Worm (Caenorhabditis elegans): ENCODE measurements around the gene AH9.1.

Gene AH9.1

ce11 chrX:2226875-2227355 lies 19.9 kb downstream of the AH9.1 start:
- TF ChIP-seq ama-1 (optimal IDR thresholded peaks at IDR 0.05) = no peak
- TF ChIP-seq hnd-1 (tag; optimal IDR thresholded peaks at IDR 0.05) = peak; percentile 70
- peak; percentile 90 for TF ChIP-seq hmg-4 (GFP tag; optimal IDR thresholded peaks at IDR 0.05)
- peak; percentile 78 for TF ChIP-seq flt-1 (GFP tag; IDR thresholded peaks at IDR 0.05)
- TF ChIP-seq ceh-13 (GFP tag; optimal IDR thresholded peaks at IDR 0.05) = peak; percentile 61
- peak; percentile 58 for TF ChIP-seq aly-1 (tag; optimal IDR thresholded peaks at IDR 0.05)
- peak; percentile 66 for TF ChIP-seq tra-4 (tag; optimal IDR thresholded peaks at IDR 0.05)
- TF ChIP-seq scrt-1 (GFP tag; IDR thresholded peaks at IDR 0.05) = peak; percentile 85
- peak; percentile 74 for TF ChIP-seq ceh-36 (tag; optimal IDR thresholded peaks at IDR 0.05)
- peak; percentile 12 for TF ChIP-seq ets-7 (tag; optimal IDR thresholded peaks at IDR 0.05)
- peak; percentile 77 for TF ChIP-seq tbx-37 (GFP tag; conservative IDR thresholded peaks at IDR 0.05)
- TF ChIP-seq tbx-11 (GFP tag; IDR thresholded peaks at IDR 0.05) = peak; percentile 82
- peak; percentile 66 for TF ChIP-seq hmbx-1 (tag; optimal IDR thresholded peaks at IDR 0.05)
- peak; percentile 88 for TF ChIP-seq F13C5.2 (tag; optimal IDR thresholded peaks at IDR 0.05)
- TF ChIP-seq B0310.2 (tag; optimal IDR thresholded peaks at IDR 0.05) = peak; percentile 40
- TF ChIP-seq pes-1 (GFP tag; IDR thresholded peaks at IDR 0.05) = peak; percentile 89
- peak; percentile 87 for TF ChIP-seq sea-1 (GFP tag; conservative IDR thresholded peaks at IDR 0.05)

ce11 chrX:2220850-2221249 lies 26.0 kb downstream of the AH9.1 start, which contains the start of gene hex-1:
Gene hex-1 (plus strand): TSS chrX:2221150.
- TF ChIP-seq hmbx-1 (tag; optimal IDR thresholded peaks at IDR 0.05) (no peak), flt-1 (GFP tag; IDR thresholded peaks at IDR 0.05) (no peak), ceh-13 (GFP tag; optimal IDR thresholded peaks at IDR 0.05) (no peak), B0310.2 (tag; optimal IDR thresholded peaks at IDR 0.05) (no peak), hnd-1 (tag; optimal IDR thresholded peaks at IDR 0.05) (no peak), F13C5.2 (tag; optimal IDR thresholded peaks at IDR 0.05) (no peak), ama-1 (optimal IDR thresholded peaks at IDR 0.05) (no peak), aly-1 (tag; optimal IDR thresholded peaks at IDR 0.05) (no peak)

ce11 chrX:2219453-2219852 lies 27.4 kb downstream of the AH9.1 start:
- TF ChIP-seq F13C5.2 (tag; optimal IDR thresholded peaks at IDR 0.05) (no peak), ama-1 (optimal IDR thresholded peaks at IDR 0.05) (no peak), hmbx-1 (tag; optimal IDR thresholded peaks at IDR 0.05) (no peak), flt-1 (GFP tag; IDR thresholded peaks at IDR 0.05) (no peak), tbx-11 (GFP tag; IDR thresholded peaks at IDR 0.05) (no peak), scrt-1 (GFP tag; IDR thresholded peaks at IDR 0.05) (no peak), tbx-37 (GFP tag; conservative IDR thresholded peaks at IDR 0.05) (no peak), B0310.2 (tag; optimal IDR thresholded peaks at IDR 0.05) (no peak)

DNA sequence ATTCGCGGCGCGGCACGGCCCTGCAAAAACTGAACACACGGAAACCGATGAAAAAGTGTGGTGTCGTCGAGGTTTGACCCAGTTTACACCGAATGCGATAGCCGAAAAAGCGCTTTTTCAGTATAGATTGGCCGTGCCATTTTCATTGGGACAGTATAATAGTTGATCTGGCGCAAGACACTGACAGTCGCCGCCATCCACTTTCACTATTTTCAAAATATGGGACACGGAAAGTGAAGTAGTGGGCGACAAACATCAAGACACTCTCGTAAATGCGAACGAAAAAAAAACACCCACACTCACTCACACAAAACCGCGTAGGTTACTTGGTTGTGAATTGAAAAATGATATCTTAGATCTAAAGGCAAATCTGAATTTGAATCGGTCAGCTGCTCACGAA lies 27.8 kb downstream of the AH9.1 start:
- no peak for TF ChIP-seq flt-1 (GFP tag; IDR thresholded peaks at IDR 0.05)
- no peak for TF ChIP-seq B0310.2 (tag; optimal IDR thresholded peaks at IDR 0.05)
- no peak for TF ChIP-seq ama-1 (optimal IDR thresholded peaks at IDR 0.05)
- no peak for TF ChIP-seq tra-4 (tag; optimal IDR thresholded peaks at IDR 0.05)
- TF ChIP-seq scrt-1 (GFP tag; IDR thresholded peaks at IDR 0.05) = no peak
- no peak for TF ChIP-seq F13C5.2 (tag; optimal IDR thresholded peaks at IDR 0.05)
- no peak for TF ChIP-seq hnd-1 (tag; optimal IDR thresholded peaks at IDR 0.05)
- no peak for TF ChIP-seq hmg-4 (GFP tag; optimal IDR thresholded peaks at IDR 0.05)
- no peak for TF ChIP-seq hmbx-1 (tag; optimal IDR thresholded peaks at IDR 0.05)

ce11 chrX:2216662-2217061 lies 30.1 kb downstream of the AH9.1 start:
- TF ChIP-seq scrt-1 (GFP tag; IDR thresholded peaks at IDR 0.05) = peak; percentile 61; the same call in 1 of the 2 replicates
- peak; percentile 3 for TF ChIP-seq aly-1 (tag; optimal IDR thresholded peaks at IDR 0.05)
- TF ChIP-seq hmg-4 (GFP tag; optimal IDR thresholded peaks at IDR 0.05) = peak; percentile 31
- peak; percentile 30; the same call in 1 of the 2 replicates for TF ChIP-seq pes-1 (GFP tag; IDR thresholded peaks at IDR 0.05)
- no peak for TF ChIP-seq ets-7 (tag; optimal IDR thresholded peaks at IDR 0.05)
- TF ChIP-seq sea-1 (GFP tag; conservative IDR thresholded peaks at IDR 0.05) = no peak

ce11 chrX:2216242-2216641 lies 30.6 kb downstream of the AH9.1 start:
- TF ChIP-seq pes-1 (GFP tag; IDR thresholded peaks at IDR 0.05) (no peak), aly-1 (tag; optimal IDR thresholded peaks at IDR 0.05) (no peak), hmg-4 (GFP tag; optimal IDR thresholded peaks at IDR 0.05) (no peak), tbx-37 (GFP tag; conservative IDR thresholded peaks at IDR 0.05) (no peak), F13C5.2 (tag; optimal IDR thresholded peaks at IDR 0.05) (no peak)

- TF ChIP-seq B0310.2 (tag; optimal IDR thresholded peaks at IDR 0.05) = no peak
- no peak for TF ChIP-seq hmbx-1 (tag; optimal IDR thresholded peaks at IDR 0.05)
- TF ChIP-seq ama-1 (optimal IDR thresholded peaks at IDR 0.05) = no peak
- TF ChIP-seq flt-1 (GFP tag; IDR thresholded peaks at IDR 0.05) = no peak
- TF ChIP-seq F13C5.2 (tag; optimal IDR thresholded peaks at IDR 0.05) = no peak
- TF ChIP-seq hnd-1 (tag; optimal IDR thresholded peaks at IDR 0.05) = no peak
- no peak for TF ChIP-seq aly-1 (tag; optimal IDR thresholded peaks at IDR 0.05)
- TF ChIP-seq pes-1 (GFP tag; IDR thresholded peaks at IDR 0.05) = no peak
- TF ChIP-seq hmg-4 (GFP tag; optimal IDR thresholded peaks at IDR 0.05) = no peak
- no peak for TF ChIP-seq tra-4 (tag; optimal IDR thresholded peaks at IDR 0.05)
- no peak for TF ChIP-seq ets-7 (tag; optimal IDR thresholded peaks at IDR 0.05)
- no peak for TF ChIP-seq scrt-1 (GFP tag; IDR thresholded peaks at IDR 0.05)
- no peak for TF ChIP-seq tbx-11 (GFP tag; IDR thresholded peaks at IDR 0.05)
- no peak for TF ChIP-seq sea-1 (GFP tag; conservative IDR thresholded peaks at IDR 0.05)
Observed at ce11 chrX:2215108-2215507, 31.7 kb downstream of the AH9.1 start.

ce11 chrX:2214454-2214853 lies 32.4 kb downstream of the AH9.1 start:
- TF ChIP-seq aly-1 (tag; optimal IDR thresholded peaks at IDR 0.05) (no peak), pes-1 (GFP tag; IDR thresholded peaks at IDR 0.05) (no peak), ets-7 (tag; optimal IDR thresholded peaks at IDR 0.05) (no peak), ceh-36 (tag; optimal IDR thresholded peaks at IDR 0.05) (no peak), flt-1 (GFP tag; IDR thresholded peaks at IDR 0.05) (no peak), sea-1 (GFP tag; conservative IDR thresholded peaks at IDR 0.05) (no peak), hmg-4 (GFP tag; optimal IDR thresholded peaks at IDR 0.05) (no peak), scrt-1 (GFP tag; IDR thresholded peaks at IDR 0.05) (no peak)

Data from whole organism, early embryonic.